Worm (Caenorhabditis elegans) whole organism, L2 larva: ENCODE measurements around the gene T28A11.17.

Experiments used
- C34F6.9 ChIP-seq: fragments of 150-350 bp; optimal IDR thresholded peaks from 2 replicates; lab custom pipeline; 2014; ENCODE audit warnings: missing biosample characterization, missing genetic modification characterization
- F13H6.1 ChIP-seq: sonication (generic microtip); optimal IDR thresholded peaks from 2 replicates; lab custom pipeline; 2016; ENCODE audit warnings: missing genetic modification characterization, missing compliant biosample characterization
- R02D3.7 ChIP-seq: fragments of 150-350 bp; optimal IDR thresholded peaks from 2 replicates; lab custom pipeline; 2014; ENCODE audit warnings: missing biosample characterization, missing genetic modification characterization
- ZK546.5 ChIP-seq: sonication (generic microtip); optimal IDR thresholded peaks from 2 replicates; lab custom pipeline; 2017; ENCODE audit warnings: missing biosample characterization, missing genetic modification characterization
- alr-1 ChIP-seq: fragments of 150-350 bp; optimal IDR thresholded peaks from 2 replicates; lab custom pipeline; 2014; ENCODE audit warnings: missing biosample characterization, missing genetic modification characterization
- aly-2 ChIP-seq: fragments of 150-350 bp; optimal IDR thresholded peaks from 2 replicates; lab custom pipeline; 2014; ENCODE audit warnings: missing biosample characterization, missing genetic modification characterization
- blmp-1 ChIP-seq: sonication (generic microtip); optimal IDR thresholded peaks from 2 replicates; lab custom pipeline; 2017; ENCODE audit warnings: missing genetic modification characterization, mild to moderate bottlenecking, missing compliant biosample characterization, antibody characterized with exemption, moderate library complexity; ENCODE audit not compliant: insufficient read depth
- ceh-16 ChIP-seq: fragments of 150-350 bp; optimal IDR thresholded peaks from 2 replicates; lab custom pipeline; 2014; ENCODE audit warnings: missing biosample characterization, missing genetic modification characterization
- ceh-82 ChIP-seq: fragments of 150-350 bp; optimal IDR thresholded peaks from 2 replicates; lab custom pipeline; 2014; ENCODE audit warnings: missing biosample characterization, missing genetic modification characterization
- crh-2 ChIP-seq: sonication (generic microtip); optimal IDR thresholded peaks from 2 replicates; lab custom pipeline; 2017; ENCODE audit warnings: missing biosample characterization, missing genetic modification characterization
- dmd-4 ChIP-seq: sonication (generic microtip); optimal IDR thresholded peaks from 2 replicates; lab custom pipeline; 2017; ENCODE audit warnings: missing biosample characterization, missing genetic modification characterization
- egl-27 ChIP-seq: sonication (generic microtip); optimal IDR thresholded peaks from 3 replicates; lab custom pipeline; 2017; ENCODE audit warnings: missing biosample characterization, missing genetic modification reagents, missing genetic modification characterization
- elt-3 ChIP-seq: sonication (generic microtip); optimal IDR thresholded peaks from 2 replicates; lab custom pipeline; 2017; ENCODE audit warnings: missing biosample characterization, missing genetic modification characterization
- gmeb-1 ChIP-seq: fragments of 150-350 bp; optimal IDR thresholded peaks from 2 replicates; lab custom pipeline; 2014; ENCODE audit warnings: missing biosample characterization, missing genetic modification characterization
- lin-11 ChIP-seq: fragments of 150-350 bp; sonication (generic microtip); optimal IDR thresholded peaks from 2 replicates; lab custom pipeline; 2014; ENCODE audit warnings: missing biosample characterization, missing genetic modification characterization, inconsistent platforms, mixed read lengths
- lin-39 ChIP-seq: fragments of 150-350 bp; optimal IDR thresholded peaks from 2 replicates; lab custom pipeline; 2014; ENCODE audit warnings: missing biosample characterization, missing genetic modification reagents, missing genetic modification characterization
- lsy-2 ChIP-seq, 2 experiments: fragments of 150-350 bp in 1 of 2; sonication (generic microtip) in 1 of 2; optimal IDR thresholded peaks; 2 replicates each; lab custom pipeline; 2014 to 2017; ENCODE audit warnings: missing biosample characterization in 2 of 2, missing genetic modification characterization in 2 of 2
- mab-5 ChIP-seq: fragments of 150-350 bp; optimal IDR thresholded peaks from 2 replicates; lab custom pipeline; 2014; ENCODE audit warnings: missing biosample characterization, missing genetic modification characterization
- mbf-1 ChIP-seq: sonication (generic microtip); optimal IDR thresholded peaks from 2 replicates; lab custom pipeline; 2017; ENCODE audit warnings: missing biosample characterization, missing genetic modification characterization
- mdl-1 ChIP-seq, 2 experiments: fragments of 150-350 bp in 1 of 2; sonication (generic microtip) in 1 of 2; optimal IDR thresholded peaks; 2 replicates each; lab custom pipeline; 2017; ENCODE audit warnings: missing biosample characterization in 2 of 2, missing genetic modification characterization in 2 of 2
- nhr-10 ChIP-seq: sonication (generic microtip); optimal IDR thresholded peaks from 2 replicates; lab custom pipeline; 2017; ENCODE audit warnings: missing biosample characterization, missing genetic modification characterization
- nhr-129 ChIP-seq: fragments of 150-350 bp; optimal IDR thresholded peaks from 2 replicates; lab custom pipeline; 2014; ENCODE audit warnings: missing biosample characterization, missing genetic modification characterization
- nhr-21 ChIP-seq: fragments of 150-350 bp; optimal IDR thresholded peaks from 2 replicates; lab custom pipeline; 2014; ENCODE audit warnings: missing biosample characterization, missing genetic modification characterization
- nhr-23 ChIP-seq: fragments of 150-350 bp; optimal IDR thresholded peaks from 2 replicates; lab custom pipeline; 2014; ENCODE audit warnings: missing biosample characterization, missing genetic modification reagents, missing genetic modification characterization
- nhr-237 ChIP-seq: fragments of 150-350 bp; optimal IDR thresholded peaks from 2 replicates; lab custom pipeline; 2014; ENCODE audit warnings: missing biosample characterization, missing genetic modification characterization
- nhr-6 ChIP-seq: fragments of 150-350 bp; optimal IDR thresholded peaks from 2 replicates; lab custom pipeline; 2014; ENCODE audit warnings: missing biosample characterization, missing genetic modification characterization
- nhr-77 ChIP-seq: fragments of 150-350 bp; optimal IDR thresholded peaks from 2 replicates; lab custom pipeline; 2014; ENCODE audit warnings: missing biosample characterization, missing genetic modification characterization
- peb-1 ChIP-seq: fragments of 150-350 bp; optimal IDR thresholded peaks from 2 replicates; lab custom pipeline; 2014; ENCODE audit warnings: missing biosample characterization, missing genetic modification characterization
- sem-4 ChIP-seq: fragments of 150-350 bp; optimal IDR thresholded peaks from 2 replicates; lab custom pipeline; 2014; ENCODE audit warnings: missing biosample characterization, missing genetic modification reagents, missing genetic modification characterization
- skn-1 ChIP-seq: sonication (generic microtip); optimal IDR thresholded peaks from 2 replicates; lab custom pipeline; 2017; ENCODE audit warnings: missing biosample characterization, missing genetic modification characterization
- sma-3 ChIP-seq: sonication (generic microtip); optimal IDR thresholded peaks from 2 replicates; lab custom pipeline; 2016; ENCODE audit warnings: missing genetic modification reagents, missing genetic modification characterization, missing compliant biosample characterization
- sma-9 ChIP-seq, 2 experiments: fragments of 150-350 bp in 1 of 2; sonication (generic microtip) in 1 of 2; optimal IDR thresholded peaks; 2 replicates each; lab custom pipeline; 2014 to 2016; ENCODE audit warnings: missing genetic modification characterization in 2 of 2, mild to moderate bottlenecking in 1 of 2, missing biosample characterization in 1 of 2, missing compliant biosample characterization in 1 of 2, missing genetic modification reagents in 1 of 2, moderate library complexity in 1 of 2
- snpc-4 ChIP-seq: fragments of 150-350 bp; optimal IDR thresholded peaks from 2 replicates; lab custom pipeline; 2014; ENCODE audit warnings: missing biosample characterization, missing genetic modification characterization
- unc-39 ChIP-seq: fragments of 150-350 bp; optimal IDR thresholded peaks from 2 replicates; lab custom pipeline; 2014; ENCODE audit warnings: missing biosample characterization, missing genetic modification characterization
- unc-55 ChIP-seq: fragments of 150-350 bp; sonication (generic microtip); optimal IDR thresholded peaks from 3 replicates; lab custom pipeline; 2014; ENCODE audit warnings: missing biosample characterization, missing genetic modification reagents, missing genetic modification characterization
- unc-62 ChIP-seq: fragments of 150-350 bp; optimal IDR thresholded peaks from 2 replicates; lab custom pipeline; 2014; ENCODE audit warnings: missing biosample characterization, missing genetic modification reagents, missing genetic modification characterization
- zag-1 ChIP-seq: fragments of 150-350 bp; optimal IDR thresholded peaks from 2 replicates; lab custom pipeline; 2014; ENCODE audit warnings: missing biosample characterization, missing genetic modification characterization
- ztf-1 ChIP-seq: fragments of 200-800 bp; sonication (Bioruptor generic); conservative IDR thresholded peaks from 2 replicates; pipeline ENCODE4 v1.3.6; 2022; ENCODE audit warnings: missing genetic modification characterization, missing compliant biosample characterization
- ztf-4 ChIP-seq: fragments of 150-350 bp; optimal IDR thresholded peaks from 2 replicates; lab custom pipeline; 2014; ENCODE audit warnings: missing biosample characterization, missing genetic modification characterization

Gene T28A11.17

ce11 chrV:3276184-3276583, 10.1 kb upstream of the T28A11.17 start:
- no peak for TF ChIP-seq alr-1 (tag; lab: Kevin White, UChicago)
- no peak for TF ChIP-seq unc-55 (GFP tag; lab: Kevin White, UChicago)
- TF ChIP-seq ceh-82 (tag; lab: Kevin White, UChicago) = no peak
- TF ChIP-seq R02D3.7 (tag; lab: Kevin White, UChicago) = no peak
- no peak for TF ChIP-seq aly-2 (tag; lab: Kevin White, UChicago)
- no peak for TF ChIP-seq nhr-10
- TF ChIP-seq F13H6.1 = peak; percentile 80
- TF ChIP-seq ceh-16 (tag; lab: Kevin White, UChicago) = no peak
- TF ChIP-seq sma-9 (GFP tag; optimal IDR thresholded peaks at IDR 0.05; lab: Kevin White, UChicago) = peak; percentile 92
- TF ChIP-seq sma-9 (tag; optimal IDR thresholded peaks at IDR 0.05; lab: Kevin White, UChicago) = no peak
- TF ChIP-seq peb-1 = no peak
- no peak for TF ChIP-seq skn-1
- no peak for TF ChIP-seq lin-39 (tag; lab: Kevin White, UChicago)
- no peak for TF ChIP-seq ztf-4 (tag; lab: Kevin White, UChicago)
- peak; percentile 4 for TF ChIP-seq sem-4 (tag; lab: Kevin White, UChicago)
- no peak for TF ChIP-seq unc-62 (GFP tag; lab: Kevin White, UChicago)
- no peak for TF ChIP-seq gmeb-1
- no peak for TF ChIP-seq nhr-129 (tag; lab: Kevin White, UChicago)
- no peak for TF ChIP-seq nhr-237 (tag; lab: Kevin White, UChicago)
- no peak for TF ChIP-seq nhr-6 (tag; lab: Kevin White, UChicago)
- no peak for TF ChIP-seq ztf-1 (GFP tag; lab: Robert Waterston, UW)
- no peak for TF ChIP-seq mdl-1 (tag; optimal IDR thresholded peaks at IDR 0.05; lab: Kevin White, UChicago)

ce11 chrV:3275033-3275432, 8.9 kb upstream of the T28A11.17 start, which contains the start of gene T28A11.3:
Gene T28A11.3 (plus strand): TSS chrV:3275333.
- TF ChIP-seq nhr-23 (tag; lab: Kevin White, UChicago) = no peak
- no peak for TF ChIP-seq aly-2 (tag; lab: Kevin White, UChicago)
- TF ChIP-seq egl-27 = no peak
- TF ChIP-seq lsy-2 (tag; optimal IDR thresholded peaks at IDR 0.05; lab: Kevin White, UChicago) = no peak
- no peak for TF ChIP-seq ZK546.5 (tag; lab: Kevin White, UChicago)
- TF ChIP-seq unc-62 (GFP tag; lab: Kevin White, UChicago) = no peak
- no peak for TF ChIP-seq snpc-4 (tag; lab: Kevin White, UChicago)
- TF ChIP-seq lin-11 (tag; lab: Kevin White, UChicago) = no peak
- no peak for TF ChIP-seq dmd-4 (tag; lab: Kevin White, UChicago)
- no peak for TF ChIP-seq sma-9 (GFP tag; optimal IDR thresholded peaks at IDR 0.05; lab: Kevin White, UChicago)
- TF ChIP-seq sma-9 (tag; optimal IDR thresholded peaks at IDR 0.05; lab: Kevin White, UChicago) = no peak
- no peak for TF ChIP-seq nhr-21
- TF ChIP-seq nhr-77 = no peak
- no peak for TF ChIP-seq alr-1 (tag; lab: Kevin White, UChicago)
- no peak for TF ChIP-seq zag-1 (tag; lab: Kevin White, UChicago)
- no peak for TF ChIP-seq peb-1
- no peak for TF ChIP-seq unc-39
- TF ChIP-seq mbf-1 (tag; lab: Kevin White, UChicago) = no peak
- TF ChIP-seq nhr-129 (tag; lab: Kevin White, UChicago) = no peak
- TF ChIP-seq ceh-16 (tag; lab: Kevin White, UChicago) = no peak
- TF ChIP-seq nhr-10 = no peak
- TF ChIP-seq, all 48 proteins: peak for 0

- TF ChIP-seq crh-2 (no peak), gmeb-1 (no peak), dmd-4 (tag; lab: Kevin White, UChicago) (no peak), nhr-10 (no peak), peb-1 (no peak), nhr-77 (no peak), egl-27 (no peak), nhr-6 (tag; lab: Kevin White, UChicago) (no peak), nhr-237 (tag; lab: Kevin White, UChicago) (no peak), lin-11 (tag; lab: Kevin White, UChicago) (no peak)
These were observed 7.5 kb upstream of the T28A11.17 start, which contains the start of gene T28A11.4 for ce11 chrV:3273577-3274100. Gene T28A11.4 (plus strand): TSS chrV:3274050.

ce11 chrV:3273156-3273555, 7.1 kb upstream of the T28A11.17 start, which contains the start of gene T28A11.20:
Gene T28A11.20 (minus strand): TSS chrV:3273256.
- TF ChIP-seq elt-3 (no peak), peb-1 (no peak), nhr-237 (tag; lab: Kevin White, UChicago) (no peak), sma-9 (GFP tag; optimal IDR thresholded peaks at IDR 0.05; lab: Kevin White, UChicago) (no peak), sma-9 (tag; optimal IDR thresholded peaks at IDR 0.05; lab: Kevin White, UChicago) (no peak), sma-3 (no peak), R02D3.7 (tag; lab: Kevin White, UChicago) (no peak), C34F6.9 (tag; lab: Kevin White, UChicago) (no peak), blmp-1 (tag; lab: Kevin White, UChicago) (no peak), ztf-4 (tag; lab: Kevin White, UChicago) (no peak), egl-27 (no peak), mdl-1 (tag; optimal IDR thresholded peaks at IDR 0.05; lab: Kevin White, UChicago) (no peak), mab-5 (tag; lab: Kevin White, UChicago) (no peak), ZK546.5 (tag; lab: Kevin White, UChicago) (no peak), nhr-21 (no peak), ceh-16 (tag; lab: Kevin White, UChicago) (no peak), sem-4 (tag; lab: Kevin White, UChicago) (no peak), skn-1 (no peak), zag-1 (tag; lab: Kevin White, UChicago) (no peak), crh-2 (no peak)
- TF ChIP-seq, all 48 proteins: peak for 0
